Fruit fly (Drosophila melanogaster) whole organism: ENCODE results near the gene Lip4.

Experiments used
- CG8478 ChIP-seq: fragments of >200 bp; optimal IDR thresholded peaks from 2 replicates; lab custom pipeline; 2018; ENCODE audit warnings: inconsistent platforms
- Dll ChIP-seq: fragments of >200 bp; optimal IDR thresholded peaks from 2 replicates; lab custom pipeline; 2017
- EcR ChIP-seq, 2 experiments: fragments of >200 bp; optimal IDR thresholded peaks; 2 replicates each; lab custom pipeline; 2017; ENCODE audit warnings: missing biosample characterization in 2 of 2, missing genetic modification characterization in 2 of 2, missing genetic modification reagents in 2 of 2
- pan ChIP-seq: fragments of >200 bp; optimal IDR thresholded peaks from 2 replicates; lab custom pipeline; 2017
- psq ChIP-seq: fragments of >200 bp; optimal IDR thresholded peaks from 2 replicates; lab custom pipeline; 2017
- usp ChIP-seq: fragments of >200 bp; optimal IDR thresholded peaks from 2 replicates; lab custom pipeline; 2017; ENCODE audit warnings: missing biosample characterization, missing genetic modification characterization, mixed read lengths

Gene Lip4

dm6 chr2L:10516470-10517048 is 10.8 kb upstream of the Lip4 start:
- TF ChIP-seq Dll (lab: Kevin White, UChicago) = no peak
- TF ChIP-seq pan = no peak
- TF ChIP-seq psq (lab: Kevin White, UChicago) = no peak
- TF ChIP-seq CG8478 (lab: Kevin White, UChicago) = no peak
- TF ChIP-seq usp = no peak
- TF ChIP-seq EcR (GFP tag; optimal IDR thresholded peaks at IDR 0.05; lab: Kevin White, UChicago) = no peak

dm6 chr2L:10517085-10517484 is 10.3 kb upstream of the Lip4 start, which contains the start of the genes Fatp1 and Lrr47:
TSS of gene Fatp1 (minus strand) at chr2L:10517218.
TSS of gene Lrr47 (plus strand) at chr2L:10517335.
- no peak for TF ChIP-seq EcR (GFP tag; optimal IDR thresholded peaks at IDR 0.05; lab: Kevin White, UChicago)
- no peak for TF ChIP-seq psq (lab: Kevin White, UChicago)
- no peak for TF ChIP-seq pan
- TF ChIP-seq CG8478 (lab: Kevin White, UChicago) = no peak
- no peak for TF ChIP-seq usp
- TF ChIP-seq Dll (lab: Kevin White, UChicago) = no peak

dm6 chr2L:10519225-10519624 is 8.1 kb upstream of the Lip4 start:
- TF ChIP-seq usp = no peak
- TF ChIP-seq Dll (lab: Kevin White, UChicago) = no peak
- no peak for TF ChIP-seq CG8478 (lab: Kevin White, UChicago)
- TF ChIP-seq psq (lab: Kevin White, UChicago) = no peak
- no peak for TF ChIP-seq pan
- TF ChIP-seq EcR (GFP tag; optimal IDR thresholded peaks at IDR 0.05; lab: Kevin White, UChicago) = no peak

- TF ChIP-seq pan = no peak
- TF ChIP-seq usp = no peak
- TF ChIP-seq EcR (GFP tag; optimal IDR thresholded peaks at IDR 0.05; lab: Kevin White, UChicago) = no peak
Measured at dm6 chr2L:10522174-10522893, 5.0 kb upstream of the Lip4 start.

dm6 chr2L:10528984-10529383 is 1.6 kb downstream of the Lip4 start:
- TF ChIP-seq CG8478 (lab: Kevin White, UChicago) (no peak), pan (no peak), EcR (GFP tag; optimal IDR thresholded peaks at IDR 0.05; lab: Kevin White, UChicago) (no peak), usp (no peak), psq (lab: Kevin White, UChicago) (no peak), Dll (lab: Kevin White, UChicago) (no peak)

- TF ChIP-seq pan (no peak), psq (lab: Kevin White, UChicago) (no peak), Dll (lab: Kevin White, UChicago) (no peak), CG8478 (lab: Kevin White, UChicago) (no peak), usp (no peak), EcR (GFP tag; optimal IDR thresholded peaks at IDR 0.05; lab: Kevin White, UChicago) (no peak)
Measured at dm6 chr2L:10530089-10530488, 2.7 kb downstream of the Lip4 start.

dm6 chr2L:10531521-10531920 is 4.1 kb downstream of the Lip4 start, which contains the start of gene CG18301:
TSS of gene CG18301 (plus strand) at chr2L:10531821.
- no peak for TF ChIP-seq pan
- TF ChIP-seq CG8478 (lab: Kevin White, UChicago) = no peak
- no peak for TF ChIP-seq usp
- no peak for TF ChIP-seq psq (lab: Kevin White, UChicago)
- TF ChIP-seq Dll (lab: Kevin White, UChicago) = no peak

- TF ChIP-seq pan = no peak
- no peak for TF ChIP-seq CG8478 (lab: Kevin White, UChicago)
- no peak for TF ChIP-seq Dll (lab: Kevin White, UChicago)
- TF ChIP-seq EcR (GFP tag; optimal IDR thresholded peaks at IDR 0.05; lab: Kevin White, UChicago) = no peak
- TF ChIP-seq usp = no peak
- TF ChIP-seq psq (lab: Kevin White, UChicago) = no peak
Measured at dm6 chr2L:10534022-10534421, 6.7 kb downstream of the Lip4 start, which contains the start of gene CG18302. TSS of gene CG18302 (plus strand) at chr2L:10534322.

dm6 chr2L:10539360-10539759 is 12.0 kb downstream of the Lip4 start:
- TF ChIP-seq Dll (lab: Kevin White, UChicago) (no peak), psq (lab: Kevin White, UChicago) (no peak), pan (no peak), EcR (GFP tag; optimal IDR thresholded peaks at IDR 0.05; lab: Kevin White, UChicago) (no peak), CG8478 (lab: Kevin White, UChicago) (no peak), usp (no peak)

dm6 chr2L:10543048-10543752 is 15.8 kb downstream of the Lip4 start:
- TF ChIP-seq EcR (GFP tag; optimal IDR thresholded peaks at IDR 0.05; lab: Kevin White, UChicago) = no peak
- TF ChIP-seq Dll (lab: Kevin White, UChicago) = no peak
- TF ChIP-seq psq (lab: Kevin White, UChicago) = no peak
- no peak for TF ChIP-seq usp
- no peak for TF ChIP-seq pan
- no peak for TF ChIP-seq CG8478 (lab: Kevin White, UChicago)

- TF ChIP-seq psq (lab: Kevin White, UChicago) (no peak), EcR (GFP tag; optimal IDR thresholded peaks at IDR 0.05; lab: Kevin White, UChicago) (no peak), pan (no peak), Dll (lab: Kevin White, UChicago) (no peak)
Measured at dm6 chr2L:10543992-10544391, 16.6 kb downstream of the Lip4 start.
